Worm (Caenorhabditis elegans) whole organism, L4 larva: ENCODE results near the gene acd-4.
A peak's percentile ranks its signal among the peaks of the same experiment; 100 is the strongest.

ENCODE experiments used
- F10B5.3 ChIP-seq: sonication (generic microtip); optimal IDR thresholded peaks from 2 replicates; lab custom pipeline; 2016; ENCODE audit warnings: mild to moderate bottlenecking, missing genetic modification characterization, missing compliant biosample characterization
- R02D3.7 ChIP-seq: fragments of 150-350 bp; sonication (generic microtip); optimal IDR thresholded peaks from 3 replicates; lab custom pipeline; 2014; ENCODE audit warnings: missing biosample characterization, missing genetic modification characterization
- T26A8.4 ChIP-seq: fragments of 200-800 bp; sonication (Bioruptor generic); IDR thresholded peaks from 2 replicates; pipeline ENCODE4 v1.3.6; 2022; ENCODE audit warnings: missing genetic modification characterization, missing compliant biosample characterization
- aha-1 ChIP-seq: fragments of 150-350 bp; peaks from one replicate; lab custom pipeline; 2014; ENCODE audit warnings: missing biosample characterization, missing genetic modification characterization
- arid-1 ChIP-seq: fragments of 200-800 bp; sonication (Bioruptor generic); conservative IDR thresholded peaks from 2 replicates; pipeline ENCODE4 v1.3.6; 2022; ENCODE audit warnings: missing genetic modification reagents, missing genetic modification characterization, missing compliant biosample characterization
- ceh-82 ChIP-seq: sonication (generic microtip); optimal IDR thresholded peaks from 2 replicates; lab custom pipeline; 2017; ENCODE audit warnings: missing biosample characterization, missing genetic modification characterization
- ces-1 ChIP-seq: fragments of 150-350 bp; sonication (generic microtip); optimal IDR thresholded peaks from 4 replicates; lab custom pipeline; 2014; ENCODE audit warnings: missing biosample characterization, missing genetic modification reagents, missing genetic modification characterization
- daf-16 ChIP-seq, 3 experiments: sonication (generic microtip); optimal IDR thresholded peaks; 2 replicates each; lab custom pipeline; 2016 to 2017; ENCODE audit warnings: missing genetic modification characterization in 3 of 3, missing genetic modification reagents in 3 of 3, mild to moderate bottlenecking in 2 of 3, missing compliant biosample characterization in 2 of 3, missing biosample characterization in 1 of 3, moderate library complexity in 1 of 3
- daf-19 ChIP-seq: fragments of 200-800 bp; sonication (Bioruptor generic); conservative IDR thresholded peaks from 2 replicates; pipeline ENCODE4 v1.3.6; 2022; ENCODE audit warnings: missing genetic modification characterization, missing compliant biosample characterization
- daf-8 ChIP-seq: fragments of 200-800 bp; sonication (Bioruptor generic); IDR thresholded peaks from 2 replicates; pipeline ENCODE4 v1.3.6; 2022; ENCODE audit warnings: missing genetic modification characterization, missing compliant biosample characterization
- dmd-6 ChIP-seq: fragments of 200-800 bp; sonication (Bioruptor generic); IDR thresholded peaks from 2 replicates; pipeline ENCODE4 v1.3.6; 2022; ENCODE audit warnings: missing genetic modification reagents, missing genetic modification characterization, missing compliant biosample characterization
- dve-1 ChIP-seq: sonication (generic microtip); optimal IDR thresholded peaks from 2 replicates; lab custom pipeline; 2017; ENCODE audit warnings: antibody characterized with exemption, mild to moderate bottlenecking, missing genetic modification characterization, missing compliant biosample characterization; ENCODE audit not compliant: insufficient read depth
- egl-43 ChIP-seq: fragments of 200-800 bp; sonication (Bioruptor generic); IDR thresholded peaks from 2 replicates; pipeline ENCODE4 v1.3.6; 2022; ENCODE audit warnings: missing genetic modification reagents, missing genetic modification characterization, missing compliant biosample characterization
- fkh-10 ChIP-seq: fragments of 150-350 bp; optimal IDR thresholded peaks from 2 replicates; lab custom pipeline; 2014; ENCODE audit warnings: missing biosample characterization, missing genetic modification reagents, missing genetic modification characterization
- fos-1 ChIP-seq: fragments of 150-350 bp; optimal IDR thresholded peaks from 2 replicates; lab custom pipeline; 2014; ENCODE audit warnings: missing biosample characterization, missing genetic modification characterization
- hlh-11 ChIP-seq: fragments of 200-800 bp; sonication (Bioruptor generic); optimal IDR thresholded peaks from 2 replicates; lab custom pipeline; 2018; ENCODE audit warnings: mild to moderate bottlenecking, missing genetic modification characterization, missing compliant biosample characterization
- jun-1 ChIP-seq: fragments of 150-350 bp; optimal IDR thresholded peaks from 2 replicates; lab custom pipeline; 2014; ENCODE audit warnings: missing biosample characterization, missing genetic modification reagents, missing genetic modification characterization
- lim-7 ChIP-seq: fragments of 200-800 bp; sonication (Bioruptor generic); IDR thresholded peaks from 2 replicates; pipeline ENCODE4 v1.3.6; 2022; ENCODE audit warnings: missing genetic modification characterization, missing compliant biosample characterization
- lin-1 ChIP-seq: fragments of 200-800 bp; sonication (Bioruptor generic); IDR thresholded peaks from 2 replicates; pipeline ENCODE4 v1.3.6; 2022; ENCODE audit warnings: missing genetic modification reagents, missing genetic modification characterization, missing compliant biosample characterization
- lin-13 ChIP-seq: fragments of 150-350 bp; optimal IDR thresholded peaks from 2 replicates; lab custom pipeline; 2014; ENCODE audit warnings: missing biosample characterization, missing genetic modification reagents, missing genetic modification characterization
- lin-29 ChIP-seq: fragments of 200-800 bp; sonication (Bioruptor generic); IDR thresholded peaks from 2 replicates; pipeline ENCODE4 v1.3.6; 2022; ENCODE audit warnings: missing genetic modification reagents, missing genetic modification characterization, missing compliant biosample characterization
- lsy-2 ChIP-seq, 2 experiments: fragments of 150-350 bp in 1 of 2; sonication (generic microtip) in 1 of 2; optimal IDR thresholded peaks; 2 replicates each; lab custom pipeline; 2014 to 2017; ENCODE audit warnings: missing biosample characterization in 2 of 2, missing genetic modification characterization in 2 of 2
- mdl-1 ChIP-seq, 2 experiments: fragments of 150-350 bp in 1 of 2; sonication (generic microtip) in 1 of 2; optimal IDR thresholded peaks; 2 replicates each; lab custom pipeline; 2014 to 2017; ENCODE audit warnings: missing biosample characterization in 2 of 2, missing genetic modification characterization in 2 of 2
- mdt-29 ChIP-seq: fragments of 200-800 bp; sonication (Bioruptor generic); IDR thresholded peaks from 2 replicates; pipeline ENCODE4 v1.3.6; 2022; ENCODE audit warnings: missing genetic modification reagents, missing genetic modification characterization, missing compliant biosample characterization
- mxl-3 ChIP-seq: fragments of 200-800 bp; sonication (Bioruptor generic); optimal IDR thresholded peaks from 2 replicates; lab custom pipeline; 2018; ENCODE audit warnings: mild to moderate bottlenecking, missing genetic modification characterization, missing compliant biosample characterization
- nhr-11 ChIP-seq: fragments of 150-350 bp; optimal IDR thresholded peaks from 2 replicates; lab custom pipeline; 2014; ENCODE audit warnings: missing biosample characterization, missing genetic modification characterization
- nhr-111 ChIP-seq: fragments of 200-800 bp; sonication (Bioruptor generic); optimal IDR thresholded peaks from 2 replicates; lab custom pipeline; 2018; ENCODE audit warnings: mild to moderate bottlenecking, missing genetic modification characterization, missing compliant biosample characterization
- nhr-28 ChIP-seq: fragments of 150-350 bp; optimal IDR thresholded peaks from 2 replicates; lab custom pipeline; 2014; ENCODE audit warnings: missing biosample characterization, missing genetic modification characterization
- nhr-42 ChIP-seq: fragments of 200-800 bp; sonication (Bioruptor generic); IDR thresholded peaks from 2 replicates; pipeline ENCODE4 v1.3.6; 2022; ENCODE audit warnings: missing genetic modification characterization, missing compliant biosample characterization
- nhr-48 ChIP-seq: sonication (generic microtip); optimal IDR thresholded peaks from 2 replicates; lab custom pipeline; 2016; ENCODE audit warnings: mild to moderate bottlenecking, missing genetic modification characterization, missing compliant biosample characterization
- nhr-77 ChIP-seq: fragments of 150-350 bp; optimal IDR thresholded peaks from 2 replicates; lab custom pipeline; 2014; ENCODE audit warnings: missing biosample characterization, missing genetic modification characterization
- php-3 ChIP-seq: fragments of 200-800 bp; sonication (Bioruptor generic); IDR thresholded peaks from 2 replicates; pipeline ENCODE4 v1.3.6; 2022; ENCODE audit warnings: missing genetic modification reagents, missing genetic modification characterization, missing compliant biosample characterization
- pqm-1 ChIP-seq: sonication (generic microtip); optimal IDR thresholded peaks from 2 replicates; lab custom pipeline; 2017; ENCODE audit warnings: missing biosample characterization, missing genetic modification characterization
- rbr-2 ChIP-seq: sonication (generic microtip); optimal IDR thresholded peaks from 2 replicates; lab custom pipeline; 2016; ENCODE audit warnings: missing genotype, missing genetic modification characterization, missing compliant biosample characterization
- sdz-12 ChIP-seq: fragments of 200-800 bp; sonication (Bioruptor generic); optimal IDR thresholded peaks from 2 replicates; lab custom pipeline; 2018; ENCODE audit warnings: mild to moderate bottlenecking, missing genetic modification characterization, missing compliant biosample characterization
- spr-3 ChIP-seq: fragments of 200-800 bp; sonication (Bioruptor generic); optimal IDR thresholded peaks from 2 replicates; lab custom pipeline; 2018; ENCODE audit warnings: mild to moderate bottlenecking, missing genetic modification characterization, missing compliant biosample characterization
- tra-1 ChIP-seq: fragments of 200-800 bp; sonication (Bioruptor generic); IDR thresholded peaks from 2 replicates; pipeline ENCODE4 v1.3.6; 2022; ENCODE audit warnings: missing genetic modification reagents, missing genetic modification characterization, missing compliant biosample characterization
- unc-62 ChIP-seq, 3 experiments: fragments of 150-350 bp in 1 of 3; sonication (generic microtip); optimal IDR thresholded peaks in 2 of 3; peaks in 1 of 3; 1 replicate in 1 of 3; 2 replicates in 2 of 3; lab custom pipeline; 2014 to 2017; ENCODE audit warnings: missing biosample characterization in 3 of 3, missing genetic modification characterization in 3 of 3, missing genetic modification reagents in 3 of 3, missing genotype in 1 of 3
- vab-7 ChIP-seq: fragments of 200-800 bp; sonication (Bioruptor generic); IDR thresholded peaks from 2 replicates; pipeline ENCODE4 v1.3.6; 2022; ENCODE audit warnings: missing genetic modification reagents, missing genetic modification characterization, missing compliant biosample characterization
- zfp-2 ChIP-seq: sonication (generic microtip); optimal IDR thresholded peaks from 2 replicates; lab custom pipeline; 2016; ENCODE audit warnings: mild to moderate bottlenecking, missing genetic modification characterization, missing compliant biosample characterization
- zfp-3 ChIP-seq: fragments of 200-800 bp; sonication (Bioruptor generic); conservative IDR thresholded peaks from 2 replicates; pipeline ENCODE4 v1.3.6; 2022; ENCODE audit warnings: missing genetic modification reagents, missing genetic modification characterization, missing compliant biosample characterization
- zip-2 ChIP-seq: fragments of 150-350 bp; optimal IDR thresholded peaks from 2 replicates; lab custom pipeline; 2014; ENCODE audit warnings: missing biosample characterization, missing genetic modification characterization
- ztf-11 ChIP-seq: fragments of 150-350 bp; optimal IDR thresholded peaks from 2 replicates; lab custom pipeline; 2014; ENCODE audit warnings: missing biosample characterization, missing genetic modification characterization

Gene acd-4

DNA sequence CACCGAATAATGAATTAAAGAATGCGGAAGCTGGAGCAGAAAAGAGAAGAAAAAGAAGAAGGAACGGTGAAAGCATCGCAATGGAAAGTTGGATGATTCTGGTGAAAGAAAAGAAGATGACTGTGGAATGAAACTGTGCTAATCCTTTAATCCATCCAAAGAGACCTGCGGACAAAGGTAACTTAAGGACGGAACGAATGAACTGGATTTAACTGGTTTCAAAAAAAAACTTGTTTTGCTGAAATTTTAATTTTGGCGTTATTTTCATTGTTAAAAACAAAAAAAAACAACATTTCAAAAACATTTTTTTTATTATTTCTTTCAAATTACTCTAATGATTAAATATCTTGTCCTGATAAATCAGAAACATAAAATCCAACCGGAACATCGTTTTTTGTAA is 1.1 kb upstream of the acd-4 start, which contains the start of gene grl-12:
grl-12 (minus strand) TSS at position 101 of the 400 bp plus-strand sequence.
- TF ChIP-seq mdt-29 (GFP tag; lab: Robert Waterston, UW) (no peak), F10B5.3 (no peak), rbr-2 (tag; lab: Kevin White, UChicago) (no peak), daf-19 (GFP tag; lab: Robert Waterston, UW) (no peak), daf-8 (GFP tag; lab: Robert Waterston, UW) (no peak), lin-13 (no peak), lsy-2 (tag; optimal IDR thresholded peaks at IDR 0.05; lab: Kevin White, UChicago) (no peak), zfp-3 (GFP tag; lab: Robert Waterston, UW) (no peak), fkh-10 (GFP tag; lab: Kevin White, UChicago) (no peak), sdz-12 (GFP tag; lab: Kevin White, UChicago) (no peak), php-3 (no peak), ceh-82 (tag; lab: Kevin White, UChicago) (no peak)

DNA sequence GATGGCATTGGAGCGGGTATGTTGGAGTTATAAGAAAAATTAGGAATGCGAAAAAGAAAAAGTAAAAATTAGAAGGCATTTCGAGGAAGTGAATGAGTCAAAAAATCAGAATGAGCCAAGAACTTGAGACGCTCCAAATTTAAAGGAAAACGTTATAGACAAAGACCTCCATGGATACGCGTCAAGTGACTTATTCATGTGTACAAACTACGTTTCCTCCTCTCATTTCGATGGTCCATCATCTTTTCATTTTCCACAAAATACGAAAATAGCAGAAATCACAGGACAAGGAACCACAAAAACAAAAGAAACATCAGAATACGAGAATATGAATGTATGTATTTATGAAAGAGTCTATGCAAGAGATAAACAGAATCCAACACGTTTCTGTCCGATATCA is 3.2 kb downstream of the acd-4 start, which contains the start of gene F28A12.3:
F28A12.3 (minus strand) TSS at position 101 of the 400 bp plus-strand sequence.
- TF ChIP-seq vab-7 (GFP tag; lab: Robert Waterston, UW) (no peak), aha-1 (tag; lab: Kevin White, UChicago) (peak; percentile 3), lim-7 (GFP tag; lab: Robert Waterston, UW) (no peak), nhr-11 (tag; lab: Kevin White, UChicago) (no peak), nhr-111 (no peak), daf-8 (GFP tag; lab: Robert Waterston, UW) (no peak), zfp-2 (tag; lab: Kevin White, UChicago) (no peak), R02D3.7 (tag; lab: Kevin White, UChicago) (no peak), lsy-2 (tag; optimal IDR thresholded peaks at IDR 0.05; lab: Kevin White, UChicago) (no peak)

- TF ChIP-seq daf-16 (GFP tag; optimal IDR thresholded peaks at IDR 0.05; lab: Kevin White, UChicago) (no peak), daf-16 (tag; optimal IDR thresholded peaks at IDR 0.05; lab: Kevin White, UChicago) (peak; percentile 23), nhr-28 (tag; lab: Kevin White, UChicago) (peak; percentile 15), fos-1 (tag; lab: Kevin White, UChicago) (no peak), pqm-1 (tag; lab: Kevin White, UChicago) (peak; percentile 37), dve-1 (tag; lab: Kevin White, UChicago) (peak; percentile 3), jun-1 (tag; lab: Kevin White, UChicago) (no peak), unc-62 (GFP tag; optimal IDR thresholded peaks at IDR 0.05 in 1 of 2; lab: Kevin White, UChicago) (peak in 1 of 2 experiments; percentile 30), unc-62 (tag; optimal IDR thresholded peaks at IDR 0.05; lab: Kevin White, UChicago) (no peak)
- TF ChIP-seq, all 104 proteins: peak for 5
Measured at ce11 chrV:8643093-8643492, 5.1 kb downstream of the acd-4 start, which contains the start of gene asp-13. TSS of gene asp-13 (minus strand) at chrV:8643193.

DNA sequence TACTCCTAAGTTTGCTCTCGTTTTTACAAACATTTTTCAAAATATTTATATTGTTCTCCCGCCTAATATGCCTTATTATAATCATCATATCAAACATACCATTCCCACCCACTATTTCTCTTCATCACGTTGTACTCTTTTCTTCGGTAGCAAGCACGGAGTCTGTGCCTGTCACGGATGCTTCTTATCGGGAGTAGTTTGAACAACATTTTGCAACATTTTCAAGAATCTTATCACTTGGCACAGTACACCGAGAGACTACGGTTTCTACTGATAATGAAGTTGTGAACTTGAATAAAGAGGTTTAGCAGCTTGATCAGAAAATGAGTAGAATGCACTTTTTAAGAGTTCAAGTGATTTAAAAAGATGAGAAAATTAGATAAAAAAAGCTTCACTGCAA is 10.2 kb downstream of the acd-4 start:
- TF ChIP-seq T26A8.4 (GFP tag; lab: Robert Waterston, UW), result no peak
- TF ChIP-seq hlh-11 (tag; lab: Kevin White, UChicago), result peak; percentile 90
- TF ChIP-seq nhr-48 (tag; lab: Kevin White, UChicago), result peak; percentile 52
- peak; percentile 13 for TF ChIP-seq mxl-3
- no peak for TF ChIP-seq ceh-82 (tag; lab: Kevin White, UChicago)
- TF ChIP-seq lin-13, result no peak
- no peak for TF ChIP-seq ces-1 (GFP tag; lab: Kevin White, UChicago)
- no peak for TF ChIP-seq zfp-3 (GFP tag; lab: Robert Waterston, UW)
- peak; percentile 98 for TF ChIP-seq pqm-1 (tag; lab: Kevin White, UChicago)
- no peak for TF ChIP-seq nhr-42 (GFP tag; lab: Robert Waterston, UW)
- TF ChIP-seq tra-1 (GFP tag; lab: Robert Waterston, UW), result 0 out of 2 replicates have a peak, but pooled peaks have one; percentile 63
- TF ChIP-seq nhr-77 (tag; lab: Kevin White, UChicago), result peak; percentile 73
- peak; percentile 90 for TF ChIP-seq dmd-6 (GFP tag; lab: Robert Waterston, UW)
- no peak for TF ChIP-seq lin-29 (GFP tag; lab: Robert Waterston, UW)
- no peak for TF ChIP-seq nhr-11 (tag; lab: Kevin White, UChicago)
- TF ChIP-seq fos-1 (tag; lab: Kevin White, UChicago), result no peak
- TF ChIP-seq egl-43 (GFP tag; lab: Robert Waterston, UW), result no peak
- TF ChIP-seq lsy-2 (tag; optimal IDR thresholded peaks at IDR 0.05; lab: Kevin White, UChicago), result no peak
- TF ChIP-seq mdl-1 (tag; optimal IDR thresholded peaks at IDR 0.05; lab: Kevin White, UChicago), result peak in 1 of 2 experiments; percentile 48
- no peak for TF ChIP-seq daf-16 (GFP tag; optimal IDR thresholded peaks at IDR 0.05; lab: Kevin White, UChicago)
- peak; percentile 94 for TF ChIP-seq daf-16 (tag; optimal IDR thresholded peaks at IDR 0.05; lab: Kevin White, UChicago)
- peak; percentile 82 for TF ChIP-seq dve-1 (tag; lab: Kevin White, UChicago)
- no peak for TF ChIP-seq zfp-2 (tag; lab: Kevin White, UChicago)
- no peak for TF ChIP-seq ztf-11 (tag; lab: Kevin White, UChicago)
- TF ChIP-seq arid-1 (GFP tag; lab: Robert Waterston, UW), result no peak
- no peak for TF ChIP-seq spr-3 (GFP tag; lab: Kevin White, UChicago)
- peak; percentile 75 for TF ChIP-seq lin-1 (GFP tag; lab: Robert Waterston, UW)
- no peak for TF ChIP-seq zip-2 (tag; lab: Kevin White, UChicago)
- peak; percentile 91 for TF ChIP-seq nhr-28 (tag; lab: Kevin White, UChicago)
- TF ChIP-seq, all 104 proteins: peak for 12
